Worm (Caenorhabditis elegans) whole organism, midembryonic: ENCODE results near the gene klp-18.

Experiments
- flt-1 ChIP-seq: fragments of 200-800 bp; sonication (Bioruptor generic); IDR thresholded peaks from 2 replicates; pipeline ENCODE4 v1.3.6; 2022; ENCODE audit warnings: missing genetic modification characterization, missing compliant biosample characterization
- med-1 ChIP-seq: sonication (generic microtip); optimal IDR thresholded peaks from 2 replicates; lab custom pipeline; 2017; ENCODE audit warnings: missing genetic modification characterization, mild to moderate bottlenecking, missing compliant biosample characterization, antibody characterized with exemption, missing genetic modification reagents; ENCODE audit not compliant: insufficient read depth
- ref-1 ChIP-seq: fragments of 200-800 bp; sonication (Bioruptor generic); conservative IDR thresholded peaks from 2 replicates; pipeline ENCODE4 v1.3.6; 2022; ENCODE audit warnings: missing genetic modification reagents, missing genetic modification characterization, missing compliant biosample characterization
- tab-1 ChIP-seq: fragments of 200-800 bp; sonication (Bioruptor generic); IDR thresholded peaks from 2 replicates; pipeline ENCODE4 v1.3.6; 2022; ENCODE audit warnings: missing genetic modification characterization, missing compliant biosample characterization

DNA sequence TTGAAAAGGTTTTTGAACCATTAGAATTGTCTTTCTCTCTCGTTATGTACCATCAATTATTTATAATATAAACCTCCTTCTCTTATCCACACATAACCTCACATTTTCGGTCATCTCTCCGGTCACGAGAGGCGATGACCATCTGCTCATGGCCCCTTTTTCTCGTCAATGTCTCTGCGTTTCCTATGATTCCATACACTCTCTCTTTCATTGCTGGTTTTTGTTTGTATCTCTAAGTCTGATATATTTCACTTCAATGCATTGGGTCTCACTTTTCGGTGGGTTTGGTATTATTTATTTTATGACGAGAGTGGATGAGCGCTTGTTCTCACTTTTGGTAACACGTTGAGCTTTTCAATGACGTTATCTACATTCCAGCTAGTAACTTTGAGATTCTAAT lies 17.0 kb upstream of the klp-18 start:
- no peak for TF ChIP-seq med-1 (GFP tag; lab: Kevin White, UChicago)
- no peak for TF ChIP-seq ref-1 (GFP tag; lab: Robert Waterston, UW)
- no peak for TF ChIP-seq flt-1 (GFP tag; lab: Robert Waterston, UW)
- TF ChIP-seq tab-1 (GFP tag; lab: Robert Waterston, UW) = no peak
